Fruit fly (Drosophila melanogaster): Measurements from ENCODE around the gene COX5A.
A peak's percentile ranks its signal among the peaks of the same experiment; 100 is the strongest.

Gene COX5A

DNA sequence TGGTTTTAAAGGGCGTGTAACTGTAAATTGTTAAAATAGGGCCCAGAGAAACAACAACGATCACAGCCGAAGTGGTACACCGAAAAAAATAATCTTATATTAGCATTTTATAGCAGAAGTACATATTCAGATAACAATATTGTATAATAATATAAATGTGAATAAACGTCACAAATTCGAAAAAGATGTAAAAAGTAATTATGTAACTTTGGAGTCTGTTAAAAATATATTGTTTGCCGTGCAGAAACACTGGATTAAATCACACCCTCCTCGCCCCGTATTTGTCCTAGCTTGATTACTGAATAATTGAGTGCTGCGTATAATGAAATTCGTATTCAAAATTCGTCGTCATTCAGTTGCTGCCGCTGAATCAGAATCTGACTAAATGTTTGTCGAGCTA, 36.0 kb downstream of the COX5A start (continued):
- TF ChIP-seq salr (GFP tag; optimal IDR thresholded peaks at IDR 0.05) (no peak), svp (GFP tag) (peak; percentile 25), Ets96B (tag; optimal IDR thresholded peaks at IDR 0.05) (no peak), CG7368 (GFP tag; optimal IDR thresholded peaks at IDR 0.05) (no peak), Gug (GFP tag; IDR thresholded peaks at IDR 0.05) (no peak), Hr39 (GFP tag; optimal IDR thresholded peaks at IDR 0.05) (no peak), CG6276 (GFP tag; optimal IDR thresholded peaks at IDR 0.05) (no peak)

DNA sequence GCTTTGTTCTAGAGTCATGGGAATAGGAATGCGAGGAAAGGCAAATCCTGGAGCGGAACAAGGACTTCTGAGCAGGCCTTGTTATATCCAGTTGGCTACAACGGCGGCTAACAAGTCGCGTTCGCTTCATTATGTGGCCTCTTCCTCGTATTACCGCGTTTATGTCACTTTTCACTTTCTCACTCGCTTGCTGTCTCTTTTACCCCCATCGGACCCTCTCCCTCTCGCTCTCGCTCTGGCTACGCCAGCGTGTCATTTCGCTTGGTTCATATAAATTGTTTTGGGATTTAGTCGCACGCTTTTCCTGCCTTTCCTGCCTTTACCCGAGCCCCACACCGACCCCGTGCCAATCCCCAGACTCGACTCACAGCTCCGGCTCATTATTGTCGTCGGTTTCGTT, 37.1 kb downstream of the COX5A start:
- TF ChIP-seq Eip78C (GFP tag), result peak; percentile 41
- no peak for TF ChIP-seq CG3032 (tag; optimal IDR thresholded peaks at IDR 0.05)
- peak; percentile 58 for TF ChIP-seq Blimp-1 (GFP tag; optimal IDR thresholded peaks at IDR 0.05)
- TF ChIP-seq CG6854 (GFP tag; optimal IDR thresholded peaks at IDR 0.05), result no peak
- TF ChIP-seq CG6163 (GFP tag; IDR thresholded peaks at IDR 0.05), result 0 out of 3 replicates have a peak, but pooled peaks have one; percentile 13
- TF ChIP-seq pdm3 (GFP tag; optimal IDR thresholded peaks at IDR 0.05), result no peak

DNA sequence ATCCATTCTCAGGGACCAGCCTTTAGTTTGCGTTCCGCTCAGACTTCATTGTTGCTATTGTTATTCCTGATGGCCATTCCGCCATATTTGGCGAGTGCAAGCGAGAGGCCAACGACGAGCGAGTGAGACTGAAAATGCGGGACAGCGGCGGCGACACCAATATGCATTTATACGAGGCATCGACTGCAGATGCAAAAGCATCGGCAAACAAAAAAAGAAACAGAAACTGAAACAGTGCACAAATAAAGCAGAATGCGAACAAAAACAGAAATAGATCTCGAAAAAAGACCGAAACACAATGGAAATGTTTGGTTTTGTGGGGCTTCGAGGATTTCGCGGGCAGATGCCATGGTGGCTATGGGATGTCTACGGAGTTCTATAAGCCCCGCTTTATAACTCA, 39.9 kb downstream of the COX5A start:
- TF ChIP-seq Eip75B (GFP tag; optimal IDR thresholded peaks at IDR 0.05) (no peak), CG11902 (GFP tag; optimal IDR thresholded peaks at IDR 0.05) (no peak), CG3919 (GFP tag; optimal IDR thresholded peaks at IDR 0.05) (no peak), CG6808 (GFP tag; optimal IDR thresholded peaks at IDR 0.05) (peak; percentile 60), CG9139 (GFP tag; optimal IDR thresholded peaks at IDR 0.05) (peak; percentile 73), CG34406 (GFP tag; optimal IDR thresholded peaks at IDR 0.05) (no peak), Gug (GFP tag; IDR thresholded peaks at IDR 0.05) (no peak), fd85E (GFP tag; optimal IDR thresholded peaks at IDR 0.05) (no peak), Eip93F (GFP tag; optimal IDR thresholded peaks at IDR 0.05) (no peak), acj6 (GFP tag; optimal IDR thresholded peaks at IDR 0.05) (no peak), CG11294 (GFP tag; IDR thresholded peaks at IDR 0.05) (no peak), salr (GFP tag; optimal IDR thresholded peaks at IDR 0.05) (no peak), pdm3 (GFP tag; optimal IDR thresholded peaks at IDR 0.05) (no peak), CG6276 (GFP tag; optimal IDR thresholded peaks at IDR 0.05) (no peak), Eip78C (GFP tag) (no peak), CG4318 (GFP tag; optimal IDR thresholded peaks at IDR 0.05) (no peak), CG15336 (GFP tag; IDR thresholded peaks at IDR 0.05) (no peak), CG31627 (GFP tag; optimal IDR thresholded peaks at IDR 0.05) (no peak), dsx (GFP tag; optimal IDR thresholded peaks at IDR 0.05; ENCODE audit: poor library complexity, severe bottlenecking) (peak; percentile 90), topi (GFP tag; optimal IDR thresholded peaks at IDR 0.05) (no peak), CG7368 (GFP tag; optimal IDR thresholded peaks at IDR 0.05) (no peak), CG10631 (GFP tag; optimal IDR thresholded peaks at IDR 0.05) (no peak), dac (GFP tag; optimal IDR thresholded peaks at IDR 0.05) (no peak), Ets21C (GFP tag; optimal IDR thresholded peaks at IDR 0.05) (no peak), Hr4 (GFP tag; optimal IDR thresholded peaks at IDR 0.05) (no peak), CG1621 (tag; optimal IDR thresholded peaks at IDR 0.05) (peak; percentile 67), Lpt (GFP tag; optimal IDR thresholded peaks at IDR 0.05) (no peak), fkh (GFP tag; optimal IDR thresholded peaks at IDR 0.05) (no peak), CG10669 (GFP tag; optimal IDR thresholded peaks at IDR 0.05) (no peak), CG8632 (GFP tag; optimal IDR thresholded peaks at IDR 0.05) (no peak), CG11762 (GFP tag; optimal IDR thresholded peaks at IDR 0.05; ENCODE audit: insufficient read depth) (no peak), Sox15 (GFP tag; optimal IDR thresholded peaks at IDR 0.05) (no peak), Sox14 (GFP tag; optimal IDR thresholded peaks at IDR 0.05) (no peak), lz (GFP tag; optimal IDR thresholded peaks at IDR 0.05) (no peak), OdsH (GFP tag; optimal IDR thresholded peaks at IDR 0.05) (no peak), fd59A (GFP tag; optimal IDR thresholded peaks at IDR 0.05) (no peak), CG16779 (tag; optimal IDR thresholded peaks at IDR 0.05) (no peak), achi (GFP tag; optimal IDR thresholded peaks at IDR 0.05) (no peak), CG6792 (GFP tag; optimal IDR thresholded peaks at IDR 0.05) (no peak), esn (GFP tag; optimal IDR thresholded peaks at IDR 0.05) (no peak), Sox102F (GFP tag; optimal IDR thresholded peaks at IDR 0.05) (peak; percentile 27), eg (GFP tag; IDR thresholded peaks at IDR 0.05) (peak; percentile 39; the same call in 1 of the 3 replicates)

Data from whole organism, prepupa.